Worm (Caenorhabditis elegans): ENCODE data around the gene F40H3.1.

ce11 chrII:6169156-6169555, 10.5 kb upstream of the F40H3.1 start, which contains the start of gene hst-3.1:
- TF ChIP-seq daf-8 (GFP tag; IDR thresholded peaks at IDR 0.05) (no peak), ama-1 (optimal IDR thresholded peaks at IDR 0.05) (no peak), ZK337.2 (GFP tag; IDR thresholded peaks at IDR 0.05) (no peak), egl-27 (tag; optimal IDR thresholded peaks at IDR 0.05) (no peak), unc-62 (GFP tag; optimal IDR thresholded peaks at IDR 0.05 in 1 of 2) (no peak), unc-62 (tag; optimal IDR thresholded peaks at IDR 0.05) (no peak), aly-2 (tag; optimal IDR thresholded peaks at IDR 0.05) (no peak), mep-1 (tag; optimal IDR thresholded peaks at IDR 0.05) (no peak), ceh-82 (tag; optimal IDR thresholded peaks at IDR 0.05) (no peak), ces-1 (GFP tag; optimal IDR thresholded peaks at IDR 0.05) (no peak), lir-3 (tag; optimal IDR thresholded peaks at IDR 0.05) (no peak)
